Fruit fly (Drosophila melanogaster) whole organism, embryonic: Measurements from ENCODE around the gene Sirup.

ENCODE experiments used
- Atf3 ChIP-seq: fragments of 200-800 bp; sonication (Bioruptor generic); optimal IDR thresholded peaks from 3 replicates; lab custom pipeline; 2016; ENCODE audit warnings: missing biosample characterization, missing genetic modification characterization
- BtbVII ChIP-seq: fragments of 200-800 bp; sonication (Bioruptor generic); optimal IDR thresholded peaks from 3 replicates; lab custom pipeline; 2017; ENCODE audit warnings: missing biosample characterization, mild to moderate bottlenecking, missing genetic modification characterization
- CG10267 ChIP-seq: fragments of 200-800 bp; sonication (Bioruptor generic); optimal IDR thresholded peaks from 2 replicates; lab custom pipeline; 2018; ENCODE audit warnings: missing biosample characterization, mild to moderate bottlenecking, missing genetic modification characterization, moderate library complexity
- CG10543 ChIP-seq: fragments of 200-800 bp; sonication (Bioruptor generic); optimal IDR thresholded peaks from 3 replicates; lab custom pipeline; 2017; ENCODE audit warnings: missing biosample characterization, mild to moderate bottlenecking, missing genetic modification characterization, moderate library complexity
- CG10654 ChIP-seq: fragments of 200-800 bp; sonication (Bioruptor generic); optimal IDR thresholded peaks from 2 replicates; lab custom pipeline; 2016; ENCODE audit warnings: missing biosample characterization, missing genetic modification characterization
- CG1233 ChIP-seq: fragments of 200-800 bp; sonication (Bioruptor generic); optimal IDR thresholded peaks from 4 replicates; lab custom pipeline; 2018; ENCODE audit warnings: missing biosample characterization, mild to moderate bottlenecking, missing genetic modification characterization
- CG1792 ChIP-seq: fragments of 200-800 bp; sonication (Bioruptor generic); optimal IDR thresholded peaks from 2 replicates; lab custom pipeline; 2016; ENCODE audit warnings: missing biosample characterization, missing genetic modification characterization
- CG18011 ChIP-seq: fragments of 200-800 bp; sonication (Bioruptor generic); optimal IDR thresholded peaks from 2 replicates; lab custom pipeline; 2017; ENCODE audit warnings: missing biosample characterization, missing genetic modification characterization, mild to moderate bottlenecking, moderate library complexity, missing genotype
- CG30431 ChIP-seq: fragments of 200-800 bp; sonication (Bioruptor generic); optimal IDR thresholded peaks from 2 replicates; lab custom pipeline; 2017; ENCODE audit warnings: missing biosample characterization, missing genetic modification characterization
- CG31224 ChIP-seq: fragments of 200-800 bp; sonication (Bioruptor generic); IDR thresholded peaks from 2 replicates; pipeline ENCODE4 v1.3.6; 2022; ENCODE audit warnings: missing biosample characterization, missing genetic modification characterization
- CG31365 ChIP-seq: fragments of 200-800 bp; sonication (Bioruptor generic); optimal IDR thresholded peaks from 2 replicates; lab custom pipeline; 2018; ENCODE audit warnings: missing biosample characterization, mild to moderate bottlenecking, missing genetic modification characterization
- CG3281 ChIP-seq: fragments of 200-800 bp; sonication (Bioruptor generic); optimal IDR thresholded peaks from 3 replicates; lab custom pipeline; 2017; ENCODE audit warnings: missing biosample characterization, mild to moderate bottlenecking, missing genetic modification characterization
- CG3407 ChIP-seq: fragments of 200-800 bp; sonication (Bioruptor generic); optimal IDR thresholded peaks from 2 replicates; lab custom pipeline; 2018; ENCODE audit warnings: missing biosample characterization, mild to moderate bottlenecking, missing genetic modification characterization
- CG42726 ChIP-seq: fragments of 200-800 bp; sonication (Bioruptor generic); IDR thresholded peaks from 2 replicates; pipeline ENCODE4 v1.3.6; 2022; ENCODE audit warnings: missing biosample characterization, missing genetic modification characterization; ENCODE audit not compliant: partially characterized antibody
- CG4328 ChIP-seq: fragments of 200-800 bp; sonication (Bioruptor generic); optimal IDR thresholded peaks from 3 replicates; lab custom pipeline; 2017; ENCODE audit warnings: missing biosample characterization, missing genetic modification reagents, missing genetic modification characterization
- CG4424 ChIP-seq: fragments of 200-800 bp; sonication (Bioruptor generic); optimal IDR thresholded peaks from 3 replicates; lab custom pipeline; 2016; ENCODE audit warnings: missing biosample characterization, missing genetic modification characterization
- CG6654 ChIP-seq: fragments of 200-800 bp; sonication (Bioruptor generic); optimal IDR thresholded peaks from 2 replicates; lab custom pipeline; 2017; ENCODE audit warnings: missing biosample characterization, mild to moderate bottlenecking, missing genetic modification characterization
- CG7357 ChIP-seq: fragments of 200-800 bp; sonication (Bioruptor generic); IDR thresholded peaks from 3 replicates; pipeline ENCODE4 v1.3.6; 2022; ENCODE audit warnings: missing biosample characterization, missing genetic modification characterization
- CG7987 ChIP-seq: fragments of 200-800 bp; sonication (Bioruptor generic); optimal IDR thresholded peaks from 2 replicates; lab custom pipeline; 2018; ENCODE audit warnings: missing biosample characterization, mild to moderate bottlenecking, missing genetic modification characterization, moderate library complexity
- CG8924 ChIP-seq: fragments of 200-800 bp; optimal IDR thresholded peaks from 3 replicates; lab custom pipeline; 2019; ENCODE audit warnings: missing biosample characterization, mild to moderate bottlenecking, missing genetic modification characterization, moderate library complexity
- Camta ChIP-seq: fragments of 200-800 bp; sonication (Bioruptor generic); optimal IDR thresholded peaks from 2 replicates; lab custom pipeline; 2016; ENCODE audit warnings: missing biosample characterization, missing genetic modification characterization
- Dref ChIP-seq: fragments of 200-800 bp; sonication (Bioruptor generic); IDR thresholded peaks from 2 replicates; pipeline ENCODE4 v1.3.6; 2022; ENCODE audit warnings: missing biosample characterization, missing genetic modification characterization
- Gug ChIP-seq: fragments of 200-800 bp; sonication (Bioruptor generic); IDR thresholded peaks from 4 replicates; pipeline ENCODE4 v1.3.6; 2022; ENCODE audit warnings: missing biosample characterization, missing genetic modification characterization
- Hey ChIP-seq: fragments of 200-800 bp; sonication (Bioruptor generic); optimal IDR thresholded peaks from 3 replicates; lab custom pipeline; 2018; ENCODE audit warnings: missing biosample characterization, mild to moderate bottlenecking, missing genetic modification characterization
- Hr3 ChIP-seq: fragments of 200-800 bp; sonication (Bioruptor generic); optimal IDR thresholded peaks from 3 replicates; lab custom pipeline; 2016; ENCODE audit warnings: missing biosample characterization, missing genetic modification characterization
- Hsf ChIP-seq: fragments of 200-800 bp; sonication (Bioruptor generic); optimal IDR thresholded peaks from 3 replicates; lab custom pipeline; 2016; ENCODE audit warnings: missing biosample characterization, missing genetic modification characterization
- Jarid2 ChIP-seq: fragments of 200-800 bp; sonication (Bioruptor generic); optimal IDR thresholded peaks from 3 replicates; lab custom pipeline; 2017; ENCODE audit warnings: mild to moderate bottlenecking, missing biosample characterization, missing genetic modification reagents, missing genetic modification characterization
- Myb ChIP-seq: fragments of 200-800 bp; sonication (Bioruptor generic); optimal IDR thresholded peaks from 2 replicates; lab custom pipeline; 2016; ENCODE audit warnings: missing biosample characterization, missing genetic modification characterization
- Neu2 ChIP-seq: fragments of 200-800 bp; sonication (Bioruptor generic); optimal IDR thresholded peaks from 3 replicates; lab custom pipeline; 2016; ENCODE audit warnings: missing biosample characterization, missing genetic modification characterization, borderline replicate concordance
- Nf-YC ChIP-seq: fragments of 200-800 bp; optimal IDR thresholded peaks from 3 replicates; lab custom pipeline; 2019; ENCODE audit warnings: missing biosample characterization, mild to moderate bottlenecking, missing genetic modification characterization, moderate library complexity
- NfI ChIP-seq: fragments of 200-800 bp; sonication (Bioruptor generic); optimal IDR thresholded peaks from 3 replicates; lab custom pipeline; 2018; ENCODE audit warnings: missing biosample characterization, mild to moderate bottlenecking, missing genetic modification characterization, moderate library complexity
- Pdp1 ChIP-seq, 2 experiments: fragments of 200-800 bp; sonication (Bioruptor generic); optimal IDR thresholded peaks; 3 replicates each; lab custom pipeline; 2016; ENCODE audit warnings: missing biosample characterization in 2 of 2, missing genetic modification characterization in 2 of 2, mild to moderate bottlenecking in 1 of 2, moderate library complexity in 1 of 2
- Ptx1 ChIP-seq: fragments of 200-800 bp; sonication (Bioruptor generic); IDR thresholded peaks from 2 replicates; pipeline ENCODE4 v1.3.6; 2022; ENCODE audit warnings: missing biosample characterization, missing genetic modification characterization
- Sin3A ChIP-seq: fragments of >200 bp; optimal IDR thresholded peaks from 2 replicates; lab custom pipeline; 2018
- Sox100B ChIP-seq: fragments of 200-800 bp; sonication (Bioruptor generic); optimal IDR thresholded peaks from 3 replicates; lab custom pipeline; 2018; ENCODE audit warnings: missing biosample characterization, mild to moderate bottlenecking, missing genetic modification characterization
- Ssrp ChIP-seq: fragments of 200-800 bp; sonication (Bioruptor generic); optimal IDR thresholded peaks from 2 replicates; lab custom pipeline; 2018; ENCODE audit warnings: missing biosample characterization, mild to moderate bottlenecking, missing genetic modification characterization, moderate library complexity
- Stat92E ChIP-seq, 3 experiments: fragments of >200 bp in 2 of 3; fragments of 200-800 bp in 1 of 3; sonication (Bioruptor generic) in 1 of 3; optimal IDR thresholded peaks; 2 replicates each; lab custom pipeline; 2017 to 2019; ENCODE audit warnings: missing biosample characterization in 3 of 3, missing genetic modification characterization in 3 of 3, mild to moderate bottlenecking in 1 of 3, moderate library complexity in 1 of 3
- ap ChIP-seq: fragments of 200-800 bp; sonication (Bioruptor generic); IDR thresholded peaks from 2 replicates; pipeline ENCODE4 v1.3.6; 2022; ENCODE audit warnings: missing biosample characterization, missing genetic modification characterization
- ash1 ChIP-seq: fragments of 200-800 bp; sonication (Bioruptor generic); optimal IDR thresholded peaks from 2 replicates; lab custom pipeline; 2018; ENCODE audit warnings: missing biosample characterization, mild to moderate bottlenecking, missing genetic modification characterization
- croc ChIP-seq: fragments of 200-800 bp; sonication (Bioruptor generic); conservative IDR thresholded peaks from 3 replicates; pipeline ENCODE4 v1.3.6; 2022; ENCODE audit warnings: missing biosample characterization, missing genetic modification characterization
- fd102C ChIP-seq: fragments of 200-800 bp; sonication (Bioruptor generic); optimal IDR thresholded peaks from 2 replicates; lab custom pipeline; 2018; ENCODE audit warnings: missing biosample characterization, mild to moderate bottlenecking, missing genetic modification characterization, moderate library complexity
- fd64A ChIP-seq: fragments of 200-800 bp; sonication (Bioruptor generic); optimal IDR thresholded peaks from 3 replicates; lab custom pipeline; 2018; ENCODE audit warnings: missing biosample characterization, mild to moderate bottlenecking, missing genetic modification characterization
- gsb-n ChIP-seq: fragments of 200-800 bp; sonication (Bioruptor generic); optimal IDR thresholded peaks from 3 replicates; lab custom pipeline; 2018; ENCODE audit warnings: missing biosample characterization, mild to moderate bottlenecking, missing genetic modification characterization
- lilli ChIP-seq: fragments of 200-800 bp; sonication (Bioruptor generic); optimal IDR thresholded peaks from 3 replicates; lab custom pipeline; 2016; ENCODE audit warnings: missing biosample characterization, missing genetic modification characterization
- phol ChIP-seq: fragments of 200-800 bp; sonication (Bioruptor generic); optimal IDR thresholded peaks from 3 replicates; lab custom pipeline; 2018; ENCODE audit warnings: missing biosample characterization, mild to moderate bottlenecking, missing genetic modification characterization, moderate library complexity
- rib ChIP-seq: fragments of 200-800 bp; sonication (Bioruptor generic); IDR thresholded peaks from 2 replicates; pipeline ENCODE4 v1.3.6; 2022; ENCODE audit warnings: missing biosample characterization, missing genetic modification characterization
- stwl ChIP-seq: fragments of 200-800 bp; sonication (Bioruptor generic); optimal IDR thresholded peaks from 3 replicates; lab custom pipeline; 2018; ENCODE audit warnings: missing biosample characterization, mild to moderate bottlenecking, missing genetic modification characterization, moderate library complexity
- vnd ChIP-seq: fragments of 200-800 bp; sonication (Bioruptor generic); IDR thresholded peaks from 3 replicates; pipeline ENCODE4 v1.3.6; 2022; ENCODE audit warnings: missing biosample characterization, missing genetic modification characterization; ENCODE audit not compliant: partially characterized antibody

Gene Sirup

DNA sequence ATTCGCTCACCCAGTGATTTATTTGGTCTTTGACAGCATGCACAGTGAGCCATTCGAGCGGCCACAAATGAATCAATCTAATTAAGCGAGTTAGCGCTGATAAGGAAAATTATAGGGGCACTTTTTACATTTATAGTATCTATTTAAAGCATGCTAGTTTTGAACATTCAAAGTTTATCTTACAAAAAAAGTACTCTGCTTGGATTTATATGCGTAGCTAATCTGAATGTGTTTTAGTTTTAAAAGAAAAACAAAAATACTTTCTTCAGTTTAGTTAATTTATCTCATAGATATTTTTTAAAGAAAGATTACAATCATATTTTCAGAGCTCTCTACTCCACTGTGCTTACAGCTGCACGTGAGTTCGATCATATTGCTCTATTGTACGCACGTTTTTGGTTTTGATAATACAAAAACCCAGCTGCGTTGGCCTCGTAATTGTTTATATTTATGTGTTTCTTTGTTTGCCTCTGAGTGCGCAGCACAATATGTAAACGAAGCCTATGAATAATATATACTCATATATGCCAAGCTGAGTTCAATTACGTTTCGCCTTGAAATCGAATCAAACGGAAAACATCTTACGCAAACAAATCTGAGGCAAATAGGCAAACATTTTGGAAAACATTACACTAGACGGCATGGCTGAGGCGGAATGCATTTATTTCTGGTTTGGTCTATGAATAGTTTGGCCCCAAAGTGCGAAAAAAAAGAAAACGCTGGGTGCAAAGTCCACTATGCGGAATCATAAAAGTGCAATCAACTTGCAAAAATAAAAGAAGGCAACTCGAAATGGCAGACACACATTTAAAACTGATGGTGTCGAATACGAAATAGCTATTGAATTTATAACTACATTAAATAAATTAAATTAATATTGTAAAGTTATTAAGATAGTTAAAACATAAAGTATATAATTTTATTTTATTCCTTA lies 3.3 kb downstream of the Sirup start (continued):
- no peak for TF ChIP-seq stwl (tag; lab: Kevin White, UChicago)
- TF ChIP-seq CG1233 (GFP tag; lab: Kevin White, UChicago) = peak; percentile 85
- peak; percentile 13 for TF ChIP-seq Hey (tag; lab: Kevin White, UChicago)
- peak; percentile 91 for TF ChIP-seq Ptx1 (GFP tag; lab: Robert Waterston, UW)
- TF ChIP-seq CG4424 (GFP tag; lab: Kevin White, UChicago) = peak; percentile 93
- peak; percentile 88 for TF ChIP-seq NfI (GFP tag; lab: Kevin White, UChicago)
- TF ChIP-seq Pdp1 (GFP tag; optimal IDR thresholded peaks at IDR 0.05; lab: Kevin White, UChicago) = peak; percentile 73 to 80
- TF ChIP-seq Camta (GFP tag; lab: Kevin White, UChicago) = peak; percentile 82
- TF ChIP-seq Jarid2 = peak; percentile 71
- peak; percentile 78 for TF ChIP-seq CG7357
- TF ChIP-seq CG6654 = peak; percentile 68
- peak; percentile 73 for TF ChIP-seq CG10654 (GFP tag; lab: Kevin White, UChicago)
- TF ChIP-seq croc (GFP tag; lab: Robert Waterston, UW) = peak; percentile 73
- TF ChIP-seq fd64A = peak; percentile 37
- TF ChIP-seq CG4328 = peak; percentile 84
- TF ChIP-seq phol (tag; lab: Kevin White, UChicago) = peak; percentile 90
- TF ChIP-seq Myb (GFP tag; lab: Kevin White, UChicago) = peak; percentile 61
- TF ChIP-seq CG31224 = peak; percentile 62
- TF ChIP-seq CG3281 (GFP tag; lab: Kevin White, UChicago) = peak; percentile 91
- peak; percentile 88 for TF ChIP-seq CG10543 (GFP tag; lab: Kevin White, UChicago)
- peak; percentile 78 for TF ChIP-seq gsb-n
- peak; percentile 65 for TF ChIP-seq fd102C (GFP tag; lab: Kevin White, UChicago)
- peak; percentile 79 for TF ChIP-seq Ssrp
- peak; percentile 78 for TF ChIP-seq CG30431
- peak; percentile 83 for TF ChIP-seq Hsf (GFP tag; lab: Kevin White, UChicago)
- peak; percentile 83 for TF ChIP-seq CG10267
- TF ChIP-seq ash1 (GFP tag; lab: Kevin White, UChicago) = no peak
- peak; percentile 88 for TF ChIP-seq lilli (GFP tag; lab: Kevin White, UChicago)
- no peak for TF ChIP-seq Dref (GFP tag; lab: Robert Waterston, UW)
- TF ChIP-seq Sox100B (GFP tag; lab: Kevin White, UChicago) = peak; percentile 93
- TF ChIP-seq CG18011 (GFP tag; lab: Kevin White, UChicago) = peak; percentile 60
- peak; percentile 17 for TF ChIP-seq CG7987
- TF ChIP-seq Atf3 = peak; percentile 65
- peak; percentile 93 for TF ChIP-seq CG8924
- TF ChIP-seq CG1792 (GFP tag; lab: Kevin White, UChicago) = peak; percentile 67
- no peak for TF ChIP-seq CG42726
- peak; percentile 69 for TF ChIP-seq ap (GFP tag; lab: Robert Waterston, UW)
- peak; percentile 71 for TF ChIP-seq CG3407 (GFP tag; lab: Kevin White, UChicago)
- TF ChIP-seq BtbVII (GFP tag; lab: Kevin White, UChicago) = peak; percentile 91
- no peak for TF ChIP-seq Sin3A (lab: Kevin White, UChicago)
- TF ChIP-seq CG31365 = peak; percentile 33
- peak; percentile 83 for TF ChIP-seq Hr3 (GFP tag; lab: Kevin White, UChicago)
- peak; percentile 86 for TF ChIP-seq Gug (GFP tag; lab: Robert Waterston, UW)
- no peak for TF ChIP-seq Neu2 (GFP tag; lab: Kevin White, UChicago)
- peak; percentile 85 for TF ChIP-seq Nf-YC (tag; lab: Kevin White, UChicago)
- peak in 1 of 3 experiments; percentile 40 for TF ChIP-seq Stat92E (GFP tag; optimal IDR thresholded peaks at IDR 0.05; lab: Kevin White, UChicago)
- TF ChIP-seq vnd (GFP tag; lab: Robert Waterston, UW) = no peak
- TF ChIP-seq rib (GFP tag; lab: Robert Waterston, UW) = 0 out of 2 replicates have a peak, but pooled peaks have one; percentile 28
